Worm (Caenorhabditis elegans): Measurements from ENCODE around the gene gcst-1.

DNA sequence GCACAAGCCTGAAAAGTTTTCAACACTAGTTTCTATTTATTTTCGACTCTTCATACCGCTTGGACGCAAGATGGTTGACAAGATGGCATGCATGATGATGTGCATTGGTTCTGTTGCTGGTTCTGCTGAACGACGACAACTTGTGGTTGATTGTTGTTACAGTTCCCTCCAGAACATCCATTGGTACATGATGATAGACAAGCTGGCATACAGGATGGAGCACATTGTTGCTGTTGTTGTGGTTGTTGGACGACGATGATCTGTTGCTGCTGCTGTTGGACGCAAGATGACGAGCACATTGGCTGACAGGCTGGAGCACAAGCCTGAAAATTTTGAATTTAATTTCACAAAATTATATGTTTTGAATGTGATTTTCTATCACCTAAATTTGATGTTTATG lies 40.5 kb upstream of the gcst-1 start:
- TF ChIP-seq madf-8 (GFP tag; conservative IDR thresholded peaks at IDR 0.05), result no peak
- no peak for TF ChIP-seq C17E4.6 (GFP tag; IDR thresholded peaks at IDR 0.05)
- no peak for TF ChIP-seq lsy-27 (tag; optimal IDR thresholded peaks at IDR 0.05; ENCODE audit: borderline replicate concordance, insufficient read depth)
- no peak for TF ChIP-seq ztf-25 (GFP tag; IDR thresholded peaks at IDR 0.05)
- no peak for TF ChIP-seq nhr-179 (tag; optimal IDR thresholded peaks at IDR 0.05)
- TF ChIP-seq tbx-9 (tag; optimal IDR thresholded peaks at IDR 0.05; ENCODE audit: borderline replicate concordance), result no peak
- TF ChIP-seq dpl-1 (GFP tag; optimal IDR thresholded peaks at IDR 0.05), result no peak
- no peak for TF ChIP-seq sea-2 (GFP tag; IDR thresholded peaks at IDR 0.05)
- TF ChIP-seq xnd-1 (tag; optimal IDR thresholded peaks at IDR 0.05), result no peak
- no peak for TF ChIP-seq F33H1.4 (GFP tag; IDR thresholded peaks at IDR 0.05)
- TF ChIP-seq snpc-4 (GFP tag; optimal IDR thresholded peaks at IDR 0.05), result no peak
- TF ChIP-seq snpc-4 (tag; optimal IDR thresholded peaks at IDR 0.05), result no peak
- no peak for TF ChIP-seq ceh-91 (GFP tag; IDR thresholded peaks at IDR 0.05)
- TF ChIP-seq Y53F4B.3 (GFP tag; IDR thresholded peaks at IDR 0.05), result no peak

All from whole organism, young adult.